Worm (Caenorhabditis elegans) whole organism, L4 larva: ENCODE results near the gene gtf-2E2.

Source experiments
- Y48G9A.11 ChIP-seq: fragments of 200-800 bp; sonication (Bioruptor generic); IDR thresholded peaks from 2 replicates; pipeline ENCODE4 v1.3.6; 2022; ENCODE audit warnings: missing genetic modification reagents, missing genetic modification characterization, missing compliant biosample characterization
- lsy-2 ChIP-seq, 2 experiments: fragments of 150-350 bp in 1 of 2; sonication (generic microtip) in 1 of 2; optimal IDR thresholded peaks; 2 replicates each; lab custom pipeline; 2014 to 2017; ENCODE audit warnings: missing biosample characterization in 2 of 2, missing genetic modification characterization in 2 of 2
- pha-4 ChIP-seq, 2 experiments: fragments of 150-350 bp in 1 of 2; fragments of 200-800 bp in 1 of 2; sonication (Bioruptor generic) in 1 of 2; IDR thresholded peaks in 1 of 2; optimal IDR thresholded peaks in 1 of 2; 2 replicates each; pipeline versions ENCODE4 v1.3.6 to Lab custom; 2014 to 2022; ENCODE audit warnings: missing genetic modification characterization in 2 of 2, missing genetic modification reagents in 2 of 2, missing biosample characterization in 1 of 2, missing compliant biosample characterization in 1 of 2
- spr-3 ChIP-seq: fragments of 200-800 bp; sonication (Bioruptor generic); optimal IDR thresholded peaks from 2 replicates; lab custom pipeline; 2018; ENCODE audit warnings: mild to moderate bottlenecking, missing genetic modification characterization, missing compliant biosample characterization
- ztf-11 ChIP-seq: fragments of 150-350 bp; optimal IDR thresholded peaks from 2 replicates; lab custom pipeline; 2014; ENCODE audit warnings: missing biosample characterization, missing genetic modification characterization

- TF ChIP-seq pha-4 (GFP tag; IDR thresholded peaks at IDR 0.05; lab: Robert Waterston, UW) (no peak), pha-4 (tag; optimal IDR thresholded peaks at IDR 0.05; lab: Kevin White, UChicago) (no peak), Y48G9A.11 (GFP tag; lab: Robert Waterston, UW) (no peak), spr-3 (no peak), lsy-2 (tag; optimal IDR thresholded peaks at IDR 0.05; lab: Kevin White, UChicago) (no peak), ztf-11 (tag; lab: Kevin White, UChicago) (no peak)
Observed at ce11 chrII:11538741-11539140, 3.6 kb downstream of the gtf-2E2 start, which contains the start of gene Y62F5A.9.
